Fruit fly (Drosophila melanogaster) whole organism, embryonic: ENCODE data around the gene Sulf1.

Experiments used
- CG10209 ChIP-seq: fragments of 200-800 bp; sonication (Bioruptor generic); optimal IDR thresholded peaks from 3 replicates; lab custom pipeline; 2017; ENCODE audit warnings: missing biosample characterization, mild to moderate bottlenecking, missing genetic modification characterization, missing genetic modification reagents
- CG11723 ChIP-seq: fragments of 200-800 bp; sonication (Bioruptor generic); optimal IDR thresholded peaks from 2 replicates; lab custom pipeline; 2017; ENCODE audit warnings: missing biosample characterization, mild to moderate bottlenecking, missing genetic modification characterization
- CG12104 ChIP-seq: fragments of 200-800 bp; sonication (Bioruptor generic); optimal IDR thresholded peaks from 3 replicates; lab custom pipeline; 2016; ENCODE audit warnings: missing biosample characterization, missing genetic modification characterization
- CG1233 ChIP-seq: fragments of 200-800 bp; sonication (Bioruptor generic); optimal IDR thresholded peaks from 4 replicates; lab custom pipeline; 2018; ENCODE audit warnings: missing biosample characterization, mild to moderate bottlenecking, missing genetic modification characterization
- CG13775 ChIP-seq: fragments of 200-800 bp; sonication (Bioruptor generic); optimal IDR thresholded peaks from 3 replicates; lab custom pipeline; 2017; ENCODE audit warnings: missing biosample characterization, mild to moderate bottlenecking, missing genetic modification characterization
- CG17328 ChIP-seq: fragments of 200-800 bp; sonication (Bioruptor generic); IDR thresholded peaks from 2 replicates; pipeline ENCODE4 v1.3.6; 2022; ENCODE audit warnings: missing biosample characterization, missing genetic modification characterization
- CG18011 ChIP-seq: fragments of 200-800 bp; sonication (Bioruptor generic); optimal IDR thresholded peaks from 2 replicates; lab custom pipeline; 2017; ENCODE audit warnings: missing biosample characterization, missing genetic modification characterization, mild to moderate bottlenecking, moderate library complexity, missing genotype
- CG18599 ChIP-seq: fragments of 200-800 bp; sonication (Bioruptor generic); optimal IDR thresholded peaks from 3 replicates; lab custom pipeline; 2017; ENCODE audit warnings: missing biosample characterization, missing genetic modification characterization, mild to moderate bottlenecking, moderate library complexity, missing genetic modification reagents
- CG2129 ChIP-seq: fragments of 200-800 bp; sonication (Bioruptor generic); IDR thresholded peaks from 2 replicates; pipeline ENCODE4 v1.3.6; 2022; ENCODE audit warnings: missing biosample characterization, missing genetic modification characterization; ENCODE audit not compliant: partially characterized antibody
- CG2875 ChIP-seq: fragments of 200-800 bp; sonication (Bioruptor generic); optimal IDR thresholded peaks from 2 replicates; lab custom pipeline; 2017; ENCODE audit warnings: missing biosample characterization, mild to moderate bottlenecking, missing genetic modification characterization, missing genetic modification reagents
- CG32772 ChIP-seq: fragments of 200-800 bp; sonication (Bioruptor generic); IDR thresholded peaks from 2 replicates; pipeline ENCODE4 v1.3.6; 2022; ENCODE audit warnings: missing biosample characterization, missing genetic modification characterization
- CG33557 ChIP-seq: fragments of 200-800 bp; sonication (Bioruptor generic); optimal IDR thresholded peaks from 2 replicates; lab custom pipeline; 2019; ENCODE audit warnings: missing biosample characterization, mild to moderate bottlenecking, missing genetic modification characterization, moderate library complexity
- CG42726 ChIP-seq: fragments of 200-800 bp; sonication (Bioruptor generic); IDR thresholded peaks from 2 replicates; pipeline ENCODE4 v1.3.6; 2022; ENCODE audit warnings: missing biosample characterization, missing genetic modification characterization; ENCODE audit not compliant: partially characterized antibody
- CG4404 ChIP-seq: fragments of 200-800 bp; sonication (Bioruptor generic); IDR thresholded peaks from 2 replicates; pipeline ENCODE4 v1.3.6; 2022; ENCODE audit warnings: missing biosample characterization, missing genetic modification characterization
- CG5953 ChIP-seq: fragments of 200-800 bp; sonication (Bioruptor generic); IDR thresholded peaks from 2 replicates; pipeline ENCODE4 v1.3.6; 2022; ENCODE audit warnings: missing biosample characterization, missing genetic modification characterization
- CG6175 ChIP-seq: fragments of 200-800 bp; sonication (Bioruptor generic); IDR thresholded peaks from 3 replicates; pipeline ENCODE4 v1.3.6; 2022; ENCODE audit warnings: missing biosample characterization, missing genetic modification characterization
- CG6813 ChIP-seq: fragments of 200-800 bp; sonication (Bioruptor generic); optimal IDR thresholded peaks from 2 replicates; lab custom pipeline; 2017; ENCODE audit warnings: missing biosample characterization, missing genetic modification characterization, mild to moderate bottlenecking, moderate library complexity, missing genetic modification reagents
- CG6854 ChIP-seq: fragments of 200-800 bp; sonication (Bioruptor generic); optimal IDR thresholded peaks from 3 replicates; lab custom pipeline; 2017; ENCODE audit warnings: missing biosample characterization, mild to moderate bottlenecking, missing genetic modification characterization
- CG7372 ChIP-seq: fragments of 200-800 bp; sonication (Bioruptor generic); IDR thresholded peaks from 2 replicates; pipeline ENCODE4 v1.3.6; 2022; ENCODE audit warnings: missing biosample characterization, missing genetic modification characterization
- CG8478 ChIP-seq: fragments of >200 bp; optimal IDR thresholded peaks from 2 replicates; lab custom pipeline; 2018
- CG9437 ChIP-seq: fragments of 200-800 bp; sonication (Bioruptor generic); optimal IDR thresholded peaks from 2 replicates; lab custom pipeline; 2018; ENCODE audit warnings: missing biosample characterization, mild to moderate bottlenecking, missing genetic modification characterization
- CG9727 ChIP-seq: fragments of 200-800 bp; sonication (Bioruptor generic); optimal IDR thresholded peaks from 3 replicates; lab custom pipeline; 2017; ENCODE audit warnings: missing biosample characterization, mild to moderate bottlenecking, missing genetic modification characterization
- CkIIα-i1 ChIP-seq: fragments of 200-800 bp; sonication (Bioruptor generic); IDR thresholded peaks from 2 replicates; pipeline ENCODE4 v1.3.6; 2022; ENCODE audit warnings: missing biosample characterization, missing genetic modification characterization
- E2f1 ChIP-seq: fragments of 200-800 bp; sonication (Bioruptor generic); IDR thresholded peaks from 2 replicates; pipeline ENCODE4 v1.3.6; 2022; ENCODE audit warnings: missing biosample characterization, missing genetic modification characterization
- ERR ChIP-seq: fragments of 200-800 bp; sonication (Bioruptor generic); optimal IDR thresholded peaks from 2 replicates; lab custom pipeline; 2016; ENCODE audit warnings: missing biosample characterization, missing genetic modification characterization
- HLHmδ ChIP-seq: fragments of 200-800 bp; sonication (Bioruptor generic); optimal IDR thresholded peaks from 2 replicates; lab custom pipeline; 2018; ENCODE audit warnings: missing biosample characterization, mild to moderate bottlenecking, missing genetic modification characterization, moderate library complexity
- HmgZ ChIP-seq: fragments of 200-800 bp; sonication (Bioruptor generic); optimal IDR thresholded peaks from 2 replicates; lab custom pipeline; 2018; ENCODE audit warnings: missing biosample characterization, mild to moderate bottlenecking, missing genetic modification characterization
- Hmr ChIP-seq: fragments of 200-800 bp; sonication (Bioruptor generic); optimal IDR thresholded peaks from 3 replicates; lab custom pipeline; 2017; ENCODE audit warnings: mild to moderate bottlenecking, missing biosample characterization, missing genetic modification reagents, missing genetic modification characterization
- Hr39 ChIP-seq: fragments of >200 bp; optimal IDR thresholded peaks from 2 replicates; lab custom pipeline; 2017
- Lim3 ChIP-seq: fragments of 200-800 bp; sonication (Bioruptor generic); IDR thresholded peaks from 2 replicates; pipeline ENCODE4 v1.3.6; 2022; ENCODE audit warnings: missing biosample characterization, missing genetic modification characterization
- MTF-1 ChIP-seq: fragments of 200-800 bp; sonication (Bioruptor generic); optimal IDR thresholded peaks from 2 replicates; lab custom pipeline; 2018; ENCODE audit warnings: missing biosample characterization, mild to moderate bottlenecking, missing genetic modification characterization, borderline replicate concordance
- Myb ChIP-seq: fragments of 200-800 bp; sonication (Bioruptor generic); optimal IDR thresholded peaks from 2 replicates; lab custom pipeline; 2016; ENCODE audit warnings: missing biosample characterization, missing genetic modification characterization
- NC2α ChIP-seq: fragments of 200-800 bp; sonication (Bioruptor generic); optimal IDR thresholded peaks from 2 replicates; lab custom pipeline; 2016; ENCODE audit warnings: missing biosample characterization, missing genetic modification characterization
- Nf-YB ChIP-seq: fragments of 200-800 bp; sonication (Bioruptor generic); optimal IDR thresholded peaks from 3 replicates; lab custom pipeline; 2019; ENCODE audit warnings: missing biosample characterization, mild to moderate bottlenecking, missing genetic modification characterization, moderate library complexity
- PHDP ChIP-seq: fragments of 200-800 bp; sonication (Bioruptor generic); optimal IDR thresholded peaks from 3 replicates; lab custom pipeline; 2018; ENCODE audit warnings: missing biosample characterization, mild to moderate bottlenecking, missing genetic modification characterization, moderate library complexity
- Pdp1 ChIP-seq, 2 experiments: fragments of 200-800 bp; sonication (Bioruptor generic); optimal IDR thresholded peaks; 3 replicates each; lab custom pipeline; 2016; ENCODE audit warnings: missing biosample characterization in 2 of 2, missing genetic modification characterization in 2 of 2, mild to moderate bottlenecking in 1 of 2, moderate library complexity in 1 of 2
- Rx ChIP-seq: fragments of 200-800 bp; sonication (Bioruptor generic); IDR thresholded peaks from 2 replicates; pipeline ENCODE4 v1.3.6; 2022; ENCODE audit warnings: missing biosample characterization, missing genetic modification characterization
- TFAM ChIP-seq: fragments of 200-800 bp; sonication (Bioruptor generic); optimal IDR thresholded peaks from 2 replicates; lab custom pipeline; 2017; ENCODE audit warnings: missing biosample characterization, missing genetic modification characterization, inconsistent platforms
- ara ChIP-seq: fragments of 200-800 bp; sonication (Bioruptor generic); IDR thresholded peaks from 2 replicates; pipeline ENCODE4 v1.3.6; 2022; ENCODE audit warnings: missing biosample characterization, missing genetic modification characterization
- cas ChIP-seq: fragments of 200-800 bp; sonication (Bioruptor generic); IDR thresholded peaks from 2 replicates; pipeline ENCODE4 v1.3.6; 2022; ENCODE audit warnings: missing biosample characterization, missing genetic modification characterization
- crp ChIP-seq, 2 experiments: fragments of 200-800 bp; sonication (Bioruptor generic); optimal IDR thresholded peaks; 2 replicates in 1 of 2; 3 replicates in 1 of 2; lab custom pipeline; 2017; ENCODE audit warnings: missing biosample characterization in 2 of 2, missing genetic modification characterization in 2 of 2, mild to moderate bottlenecking in 1 of 2, moderate library complexity in 1 of 2
- en ChIP-seq: fragments of 200-800 bp; sonication (Bioruptor generic); optimal IDR thresholded peaks from 2 replicates; lab custom pipeline; 2016; ENCODE audit warnings: missing biosample characterization, missing genetic modification characterization
- gce ChIP-seq: fragments of 200-800 bp; sonication (Bioruptor generic); IDR thresholded peaks from 3 replicates; pipeline ENCODE4 v1.3.6; 2022; ENCODE audit warnings: missing biosample characterization, missing genetic modification characterization
- hkb ChIP-seq, 2 experiments: fragments of 200-800 bp in 1 of 2; fragments of >200 bp in 1 of 2; sonication (Bioruptor generic) in 1 of 2; IDR thresholded peaks in 1 of 2; optimal IDR thresholded peaks in 1 of 2; 2 replicates each; pipeline versions ENCODE4 v1.3.6 to Lab custom; 2017 to 2022; ENCODE audit warnings: missing biosample characterization in 1 of 2, missing genetic modification characterization in 1 of 2
- nerfin-1 ChIP-seq: fragments of 200-800 bp; sonication (Bioruptor generic); optimal IDR thresholded peaks from 3 replicates; lab custom pipeline; 2019; ENCODE audit warnings: missing biosample characterization, mild to moderate bottlenecking, missing genetic modification characterization, moderate library complexity
- pnt ChIP-seq: fragments of 200-800 bp; sonication (Bioruptor generic); optimal IDR thresholded peaks from 3 replicates; lab custom pipeline; 2016; ENCODE audit warnings: missing biosample characterization, missing genetic modification characterization
- run ChIP-seq: fragments of 200-800 bp; sonication (Bioruptor generic); optimal IDR thresholded peaks from 3 replicates; lab custom pipeline; 2018; ENCODE audit warnings: missing biosample characterization, mild to moderate bottlenecking, missing genetic modification characterization
- tx ChIP-seq: fragments of 200-800 bp; sonication (Bioruptor generic); optimal IDR thresholded peaks from 2 replicates; lab custom pipeline; 2016; ENCODE audit warnings: missing biosample characterization, missing genetic modification characterization
- unc-4 ChIP-seq: fragments of 200-800 bp; sonication (Bioruptor generic); IDR thresholded peaks from 2 replicates; pipeline ENCODE4 v1.3.6; 2022; ENCODE audit warnings: missing biosample characterization, missing genetic modification characterization; ENCODE audit not compliant: partially characterized antibody

The Sulf1 gene

dm6 chr3R:16341817-16342374 lies 2.5 kb upstream of the Sulf1 start, which contains the start of the genes SF2 and pad (continued):
- TF ChIP-seq Hmr (peak; percentile 79), CG6175 (GFP tag; lab: Robert Waterston, UW) (no peak), CG2129 (peak; percentile 93), pnt (GFP tag; lab: Kevin White, UChicago) (peak; percentile 65), HmgZ (tag; lab: Kevin White, UChicago) (peak; percentile 82), CG9727 (GFP tag; lab: Kevin White, UChicago) (peak; percentile 71), CkIIα-i1 (GFP tag; lab: Robert Waterston, UW) (no peak), CG42726 (GFP tag; lab: Robert Waterston, UW) (no peak; the same call in 1 of the 2 replicates), unc-4 (GFP tag; lab: Robert Waterston, UW) (peak; percentile 94), CG1233 (peak; percentile 57), run (tag; lab: Kevin White, UChicago) (peak; percentile 51), CG32772 (GFP tag; lab: Robert Waterston, UW) (peak; percentile 53), TFAM (GFP tag; lab: Kevin White, UChicago) (no peak), hkb (optimal IDR thresholded peaks at IDR 0.05; lab: Kevin White, UChicago) (no peak), hkb (GFP tag; IDR thresholded peaks at IDR 0.05; lab: Robert Waterston, UW) (peak; percentile 51), ara (GFP tag; lab: Robert Waterston, UW) (peak; percentile 58), MTF-1 (GFP tag; lab: Kevin White, UChicago) (no peak), CG6854 (no peak), tx (GFP tag; lab: Kevin White, UChicago) (peak; percentile 71), CG4404 (GFP tag; lab: Robert Waterston, UW) (peak; percentile 79), NC2α (GFP tag; lab: Kevin White, UChicago) (peak; percentile 51), CG7372 (GFP tag; lab: Robert Waterston, UW) (peak; percentile 80), Hr39 (no peak), gce (GFP tag; lab: Robert Waterston, UW) (no peak), CG5953 (GFP tag; lab: Robert Waterston, UW) (no peak), Nf-YB (GFP tag; lab: Kevin White, UChicago) (peak; percentile 22), CG12104 (GFP tag; lab: Kevin White, UChicago) (peak; percentile 82), CG13775 (GFP tag; lab: Kevin White, UChicago) (peak; percentile 84), CG11723 (GFP tag; lab: Kevin White, UChicago) (peak; percentile 54), Lim3 (no peak), CG8478 (lab: Kevin White, UChicago) (no peak), CG18011 (GFP tag; lab: Kevin White, UChicago) (peak; percentile 63), Rx (GFP tag; lab: Robert Waterston, UW) (peak; percentile 42), CG6813 (GFP tag; lab: Kevin White, UChicago) (peak; percentile 28), CG10209 (GFP tag; lab: Kevin White, UChicago) (peak; percentile 71), CG9437 (GFP tag; lab: Kevin White, UChicago) (peak; percentile 67), en (GFP tag; lab: Kevin White, UChicago) (peak; percentile 44), CG2875 (GFP tag; lab: Kevin White, UChicago) (peak; percentile 42), CG17328 (GFP tag; lab: Robert Waterston, UW) (peak; percentile 57), nerfin-1 (tag; lab: Kevin White, UChicago) (peak; percentile 72), Pdp1 (GFP tag; optimal IDR thresholded peaks at IDR 0.05; lab: Kevin White, UChicago) (peak; percentile 81 to 82), HLHmδ (GFP tag; lab: Kevin White, UChicago) (peak; percentile 13), ERR (GFP tag; lab: Kevin White, UChicago) (peak; percentile 57), cas (GFP tag; lab: Robert Waterston, UW) (no peak), CG33557 (peak; percentile 78), crp (GFP tag; optimal IDR thresholded peaks at IDR 0.05; lab: Kevin White, UChicago) (peak in 1 of 2 experiments; percentile 51), E2f1 (GFP tag; lab: Robert Waterston, UW) (peak; percentile 35), PHDP (peak; percentile 73), CG18599 (GFP tag; lab: Kevin White, UChicago) (peak; percentile 74), Myb (GFP tag; lab: Kevin White, UChicago) (peak; percentile 56)
